Fruit fly (Drosophila melanogaster): ENCODE data around the gene CG34428.
A peak's percentile ranks its signal among the peaks of the same experiment; 100 is the strongest.

CG34428 gene

dm6 chr3L:13040849-13041248 lies 20.7 kb upstream of the CG34428 start (continued):
- TF ChIP-seq ssp (GFP tag; IDR thresholded peaks at IDR 0.05), result 0 out of 2 replicates have a peak, but pooled peaks have one; percentile 5
- no peak for TF ChIP-seq HHEX (GFP tag; optimal IDR thresholded peaks at IDR 0.05)
- peak; percentile 86 for TF ChIP-seq CG7928 (GFP tag; optimal IDR thresholded peaks at IDR 0.05)
- peak; percentile 94 for TF ChIP-seq wek (GFP tag; optimal IDR thresholded peaks at IDR 0.05)
- peak; percentile 47 for TF ChIP-seq stwl (tag; optimal IDR thresholded peaks at IDR 0.05)
- TF ChIP-seq CG1603 (tag; optimal IDR thresholded peaks at IDR 0.05), result peak; percentile 38
- no peak for TF ChIP-seq Gug (GFP tag; IDR thresholded peaks at IDR 0.05)
- TF ChIP-seq Myb (GFP tag; optimal IDR thresholded peaks at IDR 0.05), result peak; percentile 84
- TF ChIP-seq CG15514 (GFP tag; optimal IDR thresholded peaks at IDR 0.05), result peak; percentile 9
- TF ChIP-seq Rx (GFP tag; IDR thresholded peaks at IDR 0.05), result no peak
- peak; percentile 97 for TF ChIP-seq CG2116 (GFP tag; optimal IDR thresholded peaks at IDR 0.05)
- no peak for TF ChIP-seq p53 (GFP tag; optimal IDR thresholded peaks at IDR 0.05)
- TF ChIP-seq gt (GFP tag; IDR thresholded peaks at IDR 0.05), result no peak
- TF ChIP-seq abd-A (tag; optimal IDR thresholded peaks at IDR 0.05), result peak; percentile 47
- no peak for TF ChIP-seq CG12769 (tag; optimal IDR thresholded peaks at IDR 0.05)
- TF ChIP-seq pzg (GFP tag; optimal IDR thresholded peaks at IDR 0.05), result peak; percentile 68
- peak; percentile 62 for TF ChIP-seq D19A (tag; optimal IDR thresholded peaks at IDR 0.05)
- TF ChIP-seq Dref (GFP tag; IDR thresholded peaks at IDR 0.05), result peak; percentile 76
- TF ChIP-seq E2f2 (GFP tag; IDR thresholded peaks at IDR 0.05), result peak; percentile 93
- peak; percentile 25 for TF ChIP-seq trem (tag; optimal IDR thresholded peaks at IDR 0.05)
- no peak for TF ChIP-seq CG10654 (GFP tag; optimal IDR thresholded peaks at IDR 0.05)
- peak; percentile 40; the same call in 1 of the 2 replicates for TF ChIP-seq CG32767 (GFP tag; IDR thresholded peaks at IDR 0.05)

- TF ChIP-seq CG10321 (GFP tag; IDR thresholded peaks at IDR 0.05) (peak; percentile 69; the same call in 1 of the 2 replicates), HLHmδ (GFP tag; optimal IDR thresholded peaks at IDR 0.05) (peak; percentile 100), repo (GFP tag; optimal IDR thresholded peaks at IDR 0.05) (peak; percentile 81), CG11093 (GFP tag; IDR thresholded peaks at IDR 0.05) (peak; percentile 49; the same call in 2 of the 3 replicates), CG7745 (tag; optimal IDR thresholded peaks at IDR 0.05) (peak; percentile 83), CG1792 (GFP tag; optimal IDR thresholded peaks at IDR 0.05) (peak; percentile 75), sim (GFP tag; IDR thresholded peaks at IDR 0.05) (peak; percentile 83), CG10654 (GFP tag; optimal IDR thresholded peaks at IDR 0.05) (peak; percentile 74), CG34422 (GFP tag; IDR thresholded peaks at IDR 0.05) (peak; percentile 88), CG13894 (tag; optimal IDR thresholded peaks at IDR 0.05) (peak; percentile 88), Meics (GFP tag; optimal IDR thresholded peaks at IDR 0.05) (peak; percentile 96), Abd-B (GFP tag; optimal IDR thresholded peaks at IDR 0.05) (peak; percentile 86), CG16815 (GFP tag; optimal IDR thresholded peaks at IDR 0.05) (peak; percentile 60), Hmr (GFP tag; optimal IDR thresholded peaks at IDR 0.05) (peak; percentile 96), yki (optimal IDR thresholded peaks at IDR 0.05) (no peak), Gsc (GFP tag; IDR thresholded peaks at IDR 0.05) (no peak), croc (GFP tag; conservative IDR thresholded peaks at IDR 0.05) (peak; percentile 56), cad (GFP tag; optimal IDR thresholded peaks at IDR 0.05) (no peak), HLH54F (GFP tag; optimal IDR thresholded peaks at IDR 0.05) (peak; percentile 75), E2f2 (GFP tag; IDR thresholded peaks at IDR 0.05) (peak; percentile 37), rib (GFP tag; IDR thresholded peaks at IDR 0.05) (peak; percentile 83), sd (tag; optimal IDR thresholded peaks at IDR 0.05) (peak; percentile 31), sens-2 (GFP tag; IDR thresholded peaks at IDR 0.05) (peak; percentile 92), nmo (GFP tag; optimal IDR thresholded peaks at IDR 0.05) (peak; percentile 68), vfl (GFP tag; optimal IDR thresholded peaks at IDR 0.05) (peak; percentile 82), slp2 (GFP tag; optimal IDR thresholded peaks at IDR 0.05) (peak; percentile 88), p53 (GFP tag; optimal IDR thresholded peaks at IDR 0.05) (peak; percentile 66), ttk (GFP tag; IDR thresholded peaks at IDR 0.05) (peak; percentile 76), CG12942 (GFP tag; optimal IDR thresholded peaks at IDR 0.05) (peak; percentile 54), bbx (GFP tag; IDR thresholded peaks at IDR 0.05; ENCODE audit: partially characterized antibody) (peak; percentile 48; the same call in 1 of the 2 replicates)
Observed at dm6 chr3L:13041292-13042067, 20.1 kb upstream of the CG34428 start, which contains the start of gene RpS4. Gene RpS4, plus strand, starts transcription at chr3L:13041756.

All from whole organism, embryonic.